Fruit fly (Drosophila melanogaster): ENCODE results near the gene bsk.

bsk gene

DNA sequence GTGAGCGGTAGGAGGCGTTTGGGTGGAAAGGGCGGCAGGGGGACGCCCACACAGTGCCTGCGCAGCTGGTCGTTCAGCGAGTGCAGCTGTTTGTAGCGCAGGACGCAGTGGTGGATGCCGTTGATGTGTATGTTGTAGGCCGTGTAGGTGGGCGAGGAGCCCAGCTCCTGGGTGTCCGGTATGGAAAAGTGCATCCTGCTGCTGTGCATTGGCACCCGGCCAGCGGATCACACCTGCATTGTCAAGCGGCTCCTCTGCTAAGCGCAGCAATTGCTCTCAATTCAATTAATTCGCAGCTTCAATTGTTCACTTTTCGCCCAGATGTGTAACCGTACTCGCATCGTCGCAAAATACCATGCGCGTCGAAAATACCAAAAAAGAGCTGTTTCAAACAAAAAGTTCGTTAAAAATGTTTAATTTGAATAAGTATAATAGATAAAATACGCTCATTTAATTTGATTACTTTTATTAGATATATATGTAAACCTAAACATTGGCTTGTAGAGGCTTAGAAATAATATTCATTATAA, 43.6 kb downstream of the bsk start, which contains the start of gene Snx17:
Gene Snx17 (minus strand): TSS at position 329 of the 530 bp plus-strand sequence.
- no peak for TF ChIP-seq noc (tag; optimal IDR thresholded peaks at IDR 0.05)

dm6 chr2L:10205940-10206339, 44.4 kb downstream of the bsk start:
- TF ChIP-seq noc (tag; optimal IDR thresholded peaks at IDR 0.05) = no peak

DNA sequence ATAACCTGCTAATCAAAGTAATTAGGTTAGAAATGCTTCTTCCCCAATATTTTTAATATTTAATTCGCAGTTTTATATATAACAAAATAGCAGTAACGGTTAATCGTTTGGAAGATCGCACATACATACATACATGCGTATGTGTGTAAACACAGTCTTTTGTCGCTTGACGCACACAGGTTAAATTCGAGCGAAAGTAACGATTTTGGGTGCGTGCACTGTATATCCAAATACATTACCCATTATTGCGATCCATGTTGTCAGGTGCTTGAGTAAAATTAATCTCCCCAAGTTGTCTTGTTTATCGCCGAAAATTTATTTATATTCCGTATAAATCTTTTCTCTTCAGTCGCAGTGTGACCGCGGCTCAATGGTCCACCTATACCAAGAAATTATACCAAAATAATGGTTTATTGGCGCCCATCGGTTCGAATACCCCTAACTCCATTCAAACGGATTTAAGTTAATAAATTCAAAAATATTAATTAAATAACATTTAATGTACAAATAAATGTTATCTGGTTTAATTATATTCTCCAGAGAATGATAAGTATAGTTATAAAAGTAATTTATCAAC, 46.3 kb downstream of the bsk start, which contains the start of gene CG34159:
Gene CG34159 (minus strand): TSS at position 385 of the 577 bp plus-strand sequence.
- peak; percentile 13 for TF ChIP-seq noc (tag; optimal IDR thresholded peaks at IDR 0.05)

- no peak for TF ChIP-seq noc (tag; optimal IDR thresholded peaks at IDR 0.05)
Observed at dm6 chr2L:10201743-10202142, 48.6 kb downstream of the bsk start.

DNA sequence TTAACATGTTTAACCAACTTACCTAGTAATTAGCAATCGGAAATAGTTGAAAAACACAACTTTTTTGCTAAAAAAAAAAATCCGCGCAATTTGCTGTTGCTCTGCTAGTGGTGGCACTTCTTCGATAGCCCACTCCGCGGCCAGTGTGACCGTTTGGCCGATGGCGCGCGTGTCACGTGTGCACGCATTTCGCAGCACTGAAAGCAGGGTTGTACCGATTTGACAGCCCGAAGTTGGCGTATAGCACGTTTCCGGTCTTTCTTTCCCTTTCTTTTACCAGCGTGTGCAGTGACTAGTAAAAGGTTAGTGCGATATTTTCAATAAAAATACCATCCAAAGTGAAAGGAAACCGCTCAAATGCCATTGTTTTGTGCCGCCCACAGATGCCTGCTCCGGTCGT, 49.5 kb downstream of the bsk start, which contains the start of the genes Ripalpha and RpL7:
Gene Ripalpha (minus strand): TSS at position 128 of the 400 bp plus-strand sequence.
Gene RpL7 (plus strand): TSS at position 158 of the 400 bp plus-strand sequence.
- peak; percentile 88 for TF ChIP-seq noc (tag; optimal IDR thresholded peaks at IDR 0.05)

dm6 chr2L:10198911-10199310, 51.4 kb downstream of the bsk start, which contains the start of gene Sur:
Gene Sur, minus strand, starts transcription at chr2L:10199117.
- no peak for TF ChIP-seq noc (tag; optimal IDR thresholded peaks at IDR 0.05)
